Worm (Caenorhabditis elegans): Measurements from ENCODE around the gene F38B6.6.

DNA sequence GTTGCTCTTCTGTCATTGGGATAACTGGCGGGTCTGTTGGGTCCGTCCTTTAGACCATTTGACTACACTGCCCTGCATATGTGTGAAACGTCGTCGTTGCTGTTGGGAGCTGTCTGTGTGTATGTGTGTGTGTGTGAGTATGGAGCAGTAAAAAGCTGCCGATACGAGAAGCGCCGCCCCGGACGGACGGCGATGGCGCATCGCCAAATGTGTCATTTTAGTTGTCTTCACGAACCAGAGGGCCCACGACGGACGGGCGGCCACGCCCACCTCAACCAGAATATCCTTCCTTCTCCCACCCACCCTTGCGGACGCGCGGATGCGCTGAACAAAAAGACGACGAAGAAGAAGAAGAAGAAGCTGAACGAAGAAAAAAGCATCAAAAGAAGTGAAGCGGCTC lies 12.4 kb upstream of the F38B6.6 start, which contains the start of gene acr-2:
- TF ChIP-seq nhr-23 (tag; optimal IDR thresholded peaks at IDR 0.05), result no peak
- TF ChIP-seq mdl-1 (tag; optimal IDR thresholded peaks at IDR 0.05), result no peak
- TF ChIP-seq zag-1 (tag; optimal IDR thresholded peaks at IDR 0.05), result no peak
- no peak for TF ChIP-seq R02D3.7 (tag; optimal IDR thresholded peaks at IDR 0.05)
- no peak for TF ChIP-seq ZK546.5 (tag; optimal IDR thresholded peaks at IDR 0.05)
- TF ChIP-seq snpc-4 (tag; optimal IDR thresholded peaks at IDR 0.05), result no peak
